Worm (Caenorhabditis elegans): ENCODE results near the gene flcn-1.

DNA sequence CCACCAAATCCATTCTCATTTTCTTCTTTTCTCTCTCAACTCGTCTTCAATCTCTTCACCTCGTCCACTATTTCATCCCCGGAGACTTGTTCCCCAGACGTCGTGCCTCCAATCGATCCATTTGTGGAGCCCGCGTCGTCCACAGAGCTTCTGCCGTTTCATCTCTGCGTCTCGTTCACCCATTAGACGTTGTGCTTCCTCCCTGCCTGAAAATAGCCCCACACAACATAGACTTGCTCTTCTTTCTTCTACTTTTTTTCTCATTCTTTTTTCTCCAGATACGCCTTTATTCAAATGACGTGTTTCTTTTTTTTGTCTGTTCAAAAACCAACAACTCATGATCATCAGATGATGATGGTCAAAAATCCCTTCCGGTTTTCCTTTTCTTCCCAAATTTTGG lies 64.4 kb downstream of the flcn-1 start:
- no peak for TF ChIP-seq fkh-10 (GFP tag; optimal IDR thresholded peaks at IDR 0.05)
- no peak for TF ChIP-seq pat-9 (tag; optimal IDR thresholded peaks at IDR 0.05)
- TF ChIP-seq fkh-6 (tag; optimal IDR thresholded peaks at IDR 0.05) = no peak
- TF ChIP-seq tbx-7 (tag; optimal IDR thresholded peaks at IDR 0.05) = no peak
- TF ChIP-seq pqm-1 (tag; optimal IDR thresholded peaks at IDR 0.05) = no peak
- TF ChIP-seq unc-55 (GFP tag; optimal IDR thresholded peaks at IDR 0.05) = no peak
- TF ChIP-seq ama-1 (optimal IDR thresholded peaks at IDR 0.05) = no peak
- TF ChIP-seq sox-2 (GFP tag; IDR thresholded peaks at IDR 0.05) = no peak
- no peak for TF ChIP-seq rnt-1 (tag; optimal IDR thresholded peaks at IDR 0.05)
- TF ChIP-seq elt-2 (tag; optimal IDR thresholded peaks at IDR 0.05) = no peak

Data from whole organism, late embryonic.